Worm (Caenorhabditis elegans) whole organism, L4 larva: ENCODE results near the gene nhr-212.

Source experiments
- R02D3.7 ChIP-seq: fragments of 150-350 bp; sonication (generic microtip); optimal IDR thresholded peaks from 3 replicates; lab custom pipeline; 2014; ENCODE audit warnings: missing biosample characterization, missing genetic modification characterization
- T20F7.1 ChIP-seq: fragments of 200-800 bp; sonication (Bioruptor generic); optimal IDR thresholded peaks from 2 replicates; lab custom pipeline; 2018; ENCODE audit warnings: mild to moderate bottlenecking, missing genetic modification characterization, missing compliant biosample characterization
- Y75B8A.6 ChIP-seq: fragments of 200-800 bp; sonication (Bioruptor generic); IDR thresholded peaks from 2 replicates; pipeline ENCODE4 v1.3.6; 2022; ENCODE audit warnings: missing genetic modification reagents, missing genetic modification characterization, missing compliant biosample characterization
- nhr-11 ChIP-seq: fragments of 150-350 bp; optimal IDR thresholded peaks from 2 replicates; lab custom pipeline; 2014; ENCODE audit warnings: missing biosample characterization, missing genetic modification characterization
- nhr-25 ChIP-seq: sonication (generic microtip); optimal IDR thresholded peaks from 2 replicates; lab custom pipeline; 2017; ENCODE audit warnings: missing genetic modification characterization, mild to moderate bottlenecking, missing compliant biosample characterization, antibody characterized with exemption, moderate library complexity, borderline replicate concordance; ENCODE audit not compliant: insufficient read depth
- pqm-1 ChIP-seq: sonication (generic microtip); optimal IDR thresholded peaks from 2 replicates; lab custom pipeline; 2017; ENCODE audit warnings: missing biosample characterization, missing genetic modification characterization
- unc-62 ChIP-seq, 3 experiments: fragments of 150-350 bp in 1 of 3; sonication (generic microtip); optimal IDR thresholded peaks in 2 of 3; peaks in 1 of 3; 1 replicate in 1 of 3; 2 replicates in 2 of 3; lab custom pipeline; 2014 to 2017; ENCODE audit warnings: missing biosample characterization in 3 of 3, missing genetic modification characterization in 3 of 3, missing genetic modification reagents in 3 of 3, missing genotype in 1 of 3
- ztf-11 ChIP-seq: fragments of 150-350 bp; optimal IDR thresholded peaks from 2 replicates; lab custom pipeline; 2014; ENCODE audit warnings: missing biosample characterization, missing genetic modification characterization

DNA sequence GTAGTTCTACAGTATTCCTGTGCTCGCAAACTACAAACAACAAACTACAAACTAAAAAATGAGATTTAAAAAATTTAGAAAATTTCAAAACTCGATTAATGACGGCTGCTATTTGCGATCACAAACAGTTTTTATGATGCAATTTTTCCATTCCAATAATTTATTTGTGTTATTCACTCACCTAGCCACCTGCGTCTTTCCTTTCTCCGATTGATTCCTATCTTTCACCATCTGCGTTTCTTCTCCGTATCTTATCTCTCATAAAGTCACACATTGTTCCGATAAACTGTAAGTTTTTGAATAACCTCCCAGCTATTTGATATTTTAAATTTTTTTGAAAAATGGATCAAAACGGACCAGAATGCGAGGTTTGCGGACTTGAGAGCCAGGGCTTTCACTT is 49.5 kb downstream of the nhr-212 start, which contains the start of gene nhr-132:
- TF ChIP-seq Y75B8A.6 (GFP tag; lab: Robert Waterston, UW), result no peak
- no peak for TF ChIP-seq T20F7.1 (GFP tag; lab: Kevin White, UChicago)
- no peak for TF ChIP-seq unc-62 (GFP tag; optimal IDR thresholded peaks at IDR 0.05 in 1 of 2; lab: Kevin White, UChicago)
- no peak for TF ChIP-seq unc-62 (tag; optimal IDR thresholded peaks at IDR 0.05; lab: Kevin White, UChicago)
- no peak for TF ChIP-seq pqm-1
- TF ChIP-seq R02D3.7 (tag; lab: Kevin White, UChicago), result no peak
- TF ChIP-seq ztf-11 (tag; lab: Kevin White, UChicago), result no peak
- TF ChIP-seq nhr-11, result no peak
- no peak for TF ChIP-seq nhr-25 (tag; lab: Kevin White, UChicago)
